4 worm cellular contexts compared by ENCODE assay signal in genomic region chrV:16040848-16041247, ce11.
TF ChIP-seq lines count a peak whose summit lies in the region.

No protein-coding gene starts in this region.

TF ChIP-seq in whole organism, L4 larva, 104 proteins besides CTCF, POLR2A, EP300 and RAD21:
- TF ChIP-seq set-16 (GFP tag; IDR thresholded peaks at IDR 0.05; lab: Robert Waterston, UW): peak; percentile 47; the same call in 1 of the 2 replicates

TF ChIP-seq in whole organism, early embryonic, 17 proteins besides CTCF, POLR2A, EP300 and RAD21:
- TF ChIP-seq hmbx-1 (tag; optimal IDR thresholded peaks at IDR 0.05; lab: Kevin White, UChicago) (peak; percentile 8), pes-1 (GFP tag; IDR thresholded peaks at IDR 0.05; lab: Robert Waterston, UW) (peak; percentile 61), aly-1 (tag; optimal IDR thresholded peaks at IDR 0.05; lab: Kevin White, UChicago) (peak; percentile 45), ama-1 (optimal IDR thresholded peaks at IDR 0.05; lab: Kevin White, UChicago) (peak; percentile 77), flt-1 (GFP tag; IDR thresholded peaks at IDR 0.05; lab: Robert Waterston, UW) (0 out of 2 replicates have a peak, but pooled peaks have one; percentile 6), scrt-1 (GFP tag; IDR thresholded peaks at IDR 0.05; lab: Robert Waterston, UW) (0 out of 2 replicates have a peak, but pooled peaks have one; percentile 17)

TF ChIP-seq in whole organism, midembryonic, 9 proteins besides CTCF, POLR2A, EP300 and RAD21:
- TF ChIP-seq flt-1 (GFP tag; IDR thresholded peaks at IDR 0.05; lab: Robert Waterston, UW): peak; percentile 25

TF ChIP-seq in whole organism, young adult, 124 proteins besides CTCF, POLR2A, EP300 and RAD21:
- TF ChIP-seq ekl-4 (GFP tag; IDR thresholded peaks at IDR 0.05; lab: Robert Waterston, UW): peak; percentile 31; the same call in 1 of the 2 replicates
